Worm (Caenorhabditis elegans): ENCODE measurements around the gene sec-5.

DNA sequence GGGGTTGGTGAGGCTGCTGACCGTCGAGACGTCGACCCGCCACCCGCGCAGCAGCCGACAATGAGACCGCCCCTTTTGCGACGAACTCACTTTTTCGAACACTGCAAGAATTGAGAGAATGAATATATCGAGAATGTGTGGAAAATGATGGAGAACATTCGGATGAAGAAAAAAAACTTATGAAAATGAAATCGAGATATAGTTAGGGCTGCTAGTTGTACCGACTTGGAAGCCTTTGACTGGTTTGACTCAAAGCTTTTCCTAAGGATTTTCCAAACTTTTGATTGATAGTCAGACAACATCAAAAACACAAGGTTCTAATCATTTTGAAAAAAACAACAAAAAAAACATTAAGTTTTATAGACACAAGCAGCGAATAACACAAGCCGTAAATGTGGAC, 11.4 kb upstream of the sec-5 start, which contains the start of gene sym-2:
- TF ChIP-seq unc-39 (tag; optimal IDR thresholded peaks at IDR 0.05) (no peak), nhr-11 (tag; optimal IDR thresholded peaks at IDR 0.05) (no peak), lin-15B (tag; optimal IDR thresholded peaks at IDR 0.05) (no peak), ama-1 (optimal IDR thresholded peaks at IDR 0.05) (no peak), ceh-16 (tag; optimal IDR thresholded peaks at IDR 0.05) (no peak), ceh-9 (tag; optimal IDR thresholded peaks at IDR 0.05) (no peak), snpc-4 (tag; optimal IDR thresholded peaks at IDR 0.05) (no peak), R02D3.7 (tag; optimal IDR thresholded peaks at IDR 0.05) (no peak), elt-1 (tag; optimal IDR thresholded peaks at IDR 0.05) (no peak), jun-1 (tag; optimal IDR thresholded peaks at IDR 0.05) (no peak)
